Worm (Caenorhabditis elegans): ENCODE results near the gene col-77.

ce11 chrII:8308314-8308713, 50.9 kb downstream of the col-77 start:
- TF ChIP-seq pqm-1 (tag; optimal IDR thresholded peaks at IDR 0.05) (no peak), ama-1 (optimal IDR thresholded peaks at IDR 0.05) (no peak), unc-62 (GFP tag; optimal IDR thresholded peaks at IDR 0.05) (no peak), nhr-12 (tag; optimal IDR thresholded peaks at IDR 0.05) (no peak), sea-2 (GFP tag; optimal IDR thresholded peaks at IDR 0.05) (no peak), unc-39 (tag; optimal IDR thresholded peaks at IDR 0.05) (no peak), ZK546.5 (tag; optimal IDR thresholded peaks at IDR 0.05) (no peak), snpc-4 (tag; optimal IDR thresholded peaks at IDR 0.05) (no peak), nhr-28 (tag; optimal IDR thresholded peaks at IDR 0.05) (no peak), R02D3.7 (tag; optimal IDR thresholded peaks at IDR 0.05) (no peak), fos-1 (tag; optimal IDR thresholded peaks at IDR 0.05) (no peak), nhr-77 (tag; optimal IDR thresholded peaks at IDR 0.05) (no peak), fkh-10 (GFP tag; optimal IDR thresholded peaks at IDR 0.05) (no peak)

Data from whole organism, L3 larva.